Worm (Caenorhabditis elegans) whole organism, L4 larva: ENCODE measurements around the gene F22H10.2.

Experiments used
- D1046.2 ChIP-seq: fragments of 200-800 bp; sonication (Bioruptor generic); IDR thresholded peaks from 2 replicates; pipeline ENCODE4 v1.3.6; 2022; ENCODE audit warnings: missing genetic modification characterization, missing compliant biosample characterization
- F10B5.3 ChIP-seq: sonication (generic microtip); optimal IDR thresholded peaks from 2 replicates; lab custom pipeline; 2016; ENCODE audit warnings: mild to moderate bottlenecking, missing genetic modification characterization, missing compliant biosample characterization
- F26F4.8 ChIP-seq: fragments of 200-800 bp; sonication (Bioruptor generic); conservative IDR thresholded peaks from 2 replicates; pipeline ENCODE4 v1.3.6; 2022; ENCODE audit warnings: missing genetic modification characterization, missing compliant biosample characterization
- F44E2.7 ChIP-seq: fragments of 200-800 bp; sonication (Bioruptor generic); IDR thresholded peaks from 2 replicates; pipeline ENCODE4 v2.1.2; 2022; ENCODE audit warnings: missing genetic modification characterization, missing compliant biosample characterization
- T20F7.1 ChIP-seq: fragments of 200-800 bp; sonication (Bioruptor generic); optimal IDR thresholded peaks from 2 replicates; lab custom pipeline; 2018; ENCODE audit warnings: mild to moderate bottlenecking, missing genetic modification characterization, missing compliant biosample characterization
- Y105C5A.15 ChIP-seq: fragments of 200-800 bp; sonication (Bioruptor generic); IDR thresholded peaks from 2 replicates; pipeline ENCODE4 v1.3.6; 2022; ENCODE audit warnings: missing genetic modification characterization, missing compliant biosample characterization
- ZK337.2 ChIP-seq: fragments of 200-800 bp; sonication (Bioruptor generic); IDR thresholded peaks from 2 replicates; pipeline ENCODE4 v1.3.6; 2022; ENCODE audit warnings: missing genetic modification reagents, missing genetic modification characterization, missing compliant biosample characterization
- ZK546.5 ChIP-seq, 2 experiments: sonication (generic microtip); optimal IDR thresholded peaks; 2 replicates each; lab custom pipeline; 2017; ENCODE audit warnings: missing biosample characterization in 2 of 2, missing genetic modification characterization in 2 of 2
- aha-1 ChIP-seq: fragments of 150-350 bp; peaks from one replicate; lab custom pipeline; 2014; ENCODE audit warnings: missing biosample characterization, missing genetic modification characterization
- arid-1 ChIP-seq: fragments of 200-800 bp; sonication (Bioruptor generic); conservative IDR thresholded peaks from 2 replicates; pipeline ENCODE4 v1.3.6; 2022; ENCODE audit warnings: missing genetic modification reagents, missing genetic modification characterization, missing compliant biosample characterization
- attf-4 ChIP-seq: sonication (generic microtip); optimal IDR thresholded peaks from 3 replicates; lab custom pipeline; 2017; ENCODE audit warnings: missing biosample characterization, missing genetic modification characterization
- ceh-28 ChIP-seq: fragments of 150-350 bp; optimal IDR thresholded peaks from 2 replicates; lab custom pipeline; 2014; ENCODE audit warnings: missing biosample characterization, missing genetic modification reagents, missing genetic modification characterization
- ceh-44 ChIP-seq: fragments of 200-800 bp; sonication (Bioruptor generic); IDR thresholded peaks from 2 replicates; pipeline ENCODE4 v1.3.6; 2022; ENCODE audit warnings: missing genetic modification reagents, missing genetic modification characterization, missing compliant biosample characterization
- ceh-82 ChIP-seq: sonication (generic microtip); optimal IDR thresholded peaks from 2 replicates; lab custom pipeline; 2017; ENCODE audit warnings: missing biosample characterization, missing genetic modification characterization
- cey-2 ChIP-seq: sonication (generic microtip); optimal IDR thresholded peaks from 3 replicates; lab custom pipeline; 2017; ENCODE audit warnings: missing genetic modification characterization, mild to moderate bottlenecking, missing compliant biosample characterization, antibody characterized with exemption, borderline replicate concordance; ENCODE audit not compliant: insufficient read depth
- daf-19 ChIP-seq: fragments of 200-800 bp; sonication (Bioruptor generic); conservative IDR thresholded peaks from 2 replicates; pipeline ENCODE4 v1.3.6; 2022; ENCODE audit warnings: missing genetic modification characterization, missing compliant biosample characterization
- dmd-6 ChIP-seq: fragments of 200-800 bp; sonication (Bioruptor generic); IDR thresholded peaks from 2 replicates; pipeline ENCODE4 v1.3.6; 2022; ENCODE audit warnings: missing genetic modification reagents, missing genetic modification characterization, missing compliant biosample characterization
- duxl-1 ChIP-seq: sonication (generic microtip); optimal IDR thresholded peaks from 2 replicates; lab custom pipeline; 2016; ENCODE audit warnings: mild to moderate bottlenecking, missing genetic modification characterization, moderate library complexity, missing compliant biosample characterization; ENCODE audit not compliant: poor library complexity
- dve-1 ChIP-seq: sonication (generic microtip); optimal IDR thresholded peaks from 2 replicates; lab custom pipeline; 2017; ENCODE audit warnings: antibody characterized with exemption, mild to moderate bottlenecking, missing genetic modification characterization, missing compliant biosample characterization; ENCODE audit not compliant: insufficient read depth
- fkh-10 ChIP-seq: fragments of 150-350 bp; optimal IDR thresholded peaks from 2 replicates; lab custom pipeline; 2014; ENCODE audit warnings: missing biosample characterization, missing genetic modification reagents, missing genetic modification characterization
- fos-1 ChIP-seq: fragments of 150-350 bp; optimal IDR thresholded peaks from 2 replicates; lab custom pipeline; 2014; ENCODE audit warnings: missing biosample characterization, missing genetic modification characterization
- gei-8 ChIP-seq: fragments of 200-800 bp; sonication (Bioruptor generic); optimal IDR thresholded peaks from 2 replicates; lab custom pipeline; 2018; ENCODE audit warnings: mild to moderate bottlenecking, missing genetic modification characterization, missing compliant biosample characterization
- hlh-30 ChIP-seq: sonication (generic microtip); optimal IDR thresholded peaks from 2 replicates; lab custom pipeline; 2017; ENCODE audit warnings: antibody characterized with exemption, mild to moderate bottlenecking, missing genetic modification characterization, missing compliant biosample characterization; ENCODE audit not compliant: insufficient read depth
- hmg-1.1 ChIP-seq: fragments of 200-800 bp; sonication (Bioruptor generic); IDR thresholded peaks from 2 replicates; pipeline ENCODE4 v1.3.6; 2022; ENCODE audit warnings: missing genetic modification reagents, missing genetic modification characterization, missing compliant biosample characterization
- jun-1 ChIP-seq: fragments of 150-350 bp; optimal IDR thresholded peaks from 2 replicates; lab custom pipeline; 2014; ENCODE audit warnings: missing biosample characterization, missing genetic modification reagents, missing genetic modification characterization
- lin-1 ChIP-seq: fragments of 200-800 bp; sonication (Bioruptor generic); IDR thresholded peaks from 2 replicates; pipeline ENCODE4 v1.3.6; 2022; ENCODE audit warnings: missing genetic modification reagents, missing genetic modification characterization, missing compliant biosample characterization
- lin-15B ChIP-seq: fragments of 150-350 bp; sonication (generic microtip); optimal IDR thresholded peaks from 3 replicates; lab custom pipeline; 2014; ENCODE audit warnings: missing biosample characterization, missing genetic modification characterization
- lin-38 ChIP-seq: fragments of 200-800 bp; sonication (Bioruptor generic); IDR thresholded peaks from 2 replicates; pipeline ENCODE4 v1.3.6; 2022; ENCODE audit warnings: missing genetic modification reagents, missing genetic modification characterization, missing compliant biosample characterization
- lsy-2 ChIP-seq, 2 experiments: fragments of 150-350 bp in 1 of 2; sonication (generic microtip) in 1 of 2; optimal IDR thresholded peaks; 2 replicates each; lab custom pipeline; 2014 to 2017; ENCODE audit warnings: missing biosample characterization in 2 of 2, missing genetic modification characterization in 2 of 2
- madf-5 ChIP-seq, 2 experiments: fragments of 200-800 bp; sonication (Bioruptor generic); IDR thresholded peaks; 2 replicates each; pipeline ENCODE4 v1.3.6; 2022; ENCODE audit warnings: missing compliant biosample characterization in 2 of 2, missing genetic modification characterization in 2 of 2
- mdt-29 ChIP-seq: fragments of 200-800 bp; sonication (Bioruptor generic); IDR thresholded peaks from 2 replicates; pipeline ENCODE4 v1.3.6; 2022; ENCODE audit warnings: missing genetic modification reagents, missing genetic modification characterization, missing compliant biosample characterization
- mes-2 ChIP-seq: sonication (generic microtip); optimal IDR thresholded peaks from 2 replicates; lab custom pipeline; 2016; ENCODE audit warnings: missing genotype, mild to moderate bottlenecking, missing genetic modification characterization, missing compliant biosample characterization; ENCODE audit not compliant: poor library complexity, severe bottlenecking
- nhr-10 ChIP-seq: fragments of 150-350 bp; optimal IDR thresholded peaks from 2 replicates; lab custom pipeline; 2014; ENCODE audit warnings: missing biosample characterization, missing genetic modification characterization
- nhr-11 ChIP-seq: fragments of 150-350 bp; optimal IDR thresholded peaks from 2 replicates; lab custom pipeline; 2014; ENCODE audit warnings: missing biosample characterization, missing genetic modification characterization
- nhr-237 ChIP-seq: sonication (generic microtip); optimal IDR thresholded peaks from 2 replicates; lab custom pipeline; 2017; ENCODE audit warnings: missing biosample characterization, missing genetic modification characterization
- nhr-25 ChIP-seq: sonication (generic microtip); optimal IDR thresholded peaks from 2 replicates; lab custom pipeline; 2017; ENCODE audit warnings: missing genetic modification characterization, mild to moderate bottlenecking, missing compliant biosample characterization, antibody characterized with exemption, moderate library complexity, borderline replicate concordance; ENCODE audit not compliant: insufficient read depth
- nhr-41 ChIP-seq: fragments of 200-800 bp; sonication (Bioruptor generic); IDR thresholded peaks from 2 replicates; pipeline ENCODE4 v1.3.6; 2022; ENCODE audit warnings: missing genetic modification reagents, missing genetic modification characterization, missing compliant biosample characterization
- nhr-42 ChIP-seq: fragments of 200-800 bp; sonication (Bioruptor generic); IDR thresholded peaks from 2 replicates; pipeline ENCODE4 v1.3.6; 2022; ENCODE audit warnings: missing genetic modification characterization, missing compliant biosample characterization
- nhr-48 ChIP-seq: sonication (generic microtip); optimal IDR thresholded peaks from 2 replicates; lab custom pipeline; 2016; ENCODE audit warnings: mild to moderate bottlenecking, missing genetic modification characterization, missing compliant biosample characterization
- nhr-76 ChIP-seq: fragments of 150-350 bp; optimal IDR thresholded peaks from 2 replicates; lab custom pipeline; 2014; ENCODE audit warnings: missing biosample characterization, missing genetic modification characterization
- php-3 ChIP-seq: fragments of 200-800 bp; sonication (Bioruptor generic); IDR thresholded peaks from 2 replicates; pipeline ENCODE4 v1.3.6; 2022; ENCODE audit warnings: missing genetic modification reagents, missing genetic modification characterization, missing compliant biosample characterization
- rbr-2 ChIP-seq: sonication (generic microtip); optimal IDR thresholded peaks from 2 replicates; lab custom pipeline; 2016; ENCODE audit warnings: missing genotype, missing genetic modification characterization, missing compliant biosample characterization
- saeg-2 ChIP-seq: fragments of 200-800 bp; sonication (Bioruptor generic); IDR thresholded peaks from 2 replicates; pipeline ENCODE4 v1.3.6; 2022; ENCODE audit warnings: missing genetic modification reagents, missing genetic modification characterization, missing compliant biosample characterization
- skn-1 ChIP-seq: fragments of 150-350 bp; optimal IDR thresholded peaks from 2 replicates; lab custom pipeline; 2014; ENCODE audit warnings: missing biosample characterization, missing genetic modification characterization
- spr-1 ChIP-seq: sonication (generic microtip); optimal IDR thresholded peaks from 2 replicates; lab custom pipeline; 2016; ENCODE audit warnings: mild to moderate bottlenecking, missing genetic modification characterization, missing compliant biosample characterization
- tra-1 ChIP-seq: fragments of 200-800 bp; sonication (Bioruptor generic); IDR thresholded peaks from 2 replicates; pipeline ENCODE4 v1.3.6; 2022; ENCODE audit warnings: missing genetic modification reagents, missing genetic modification characterization, missing compliant biosample characterization
- unc-39 ChIP-seq: sonication (generic microtip); optimal IDR thresholded peaks from 2 replicates; lab custom pipeline; 2017; ENCODE audit warnings: missing biosample characterization, missing genetic modification characterization
- zfp-2 ChIP-seq: sonication (generic microtip); optimal IDR thresholded peaks from 2 replicates; lab custom pipeline; 2016; ENCODE audit warnings: mild to moderate bottlenecking, missing genetic modification characterization, missing compliant biosample characterization
- zfp-3 ChIP-seq: fragments of 200-800 bp; sonication (Bioruptor generic); conservative IDR thresholded peaks from 2 replicates; pipeline ENCODE4 v1.3.6; 2022; ENCODE audit warnings: missing genetic modification reagents, missing genetic modification characterization, missing compliant biosample characterization
- zip-11 ChIP-seq: fragments of 200-800 bp; sonication (Bioruptor generic); IDR thresholded peaks from 2 replicates; pipeline ENCODE4 v1.3.6; 2022; ENCODE audit warnings: missing genetic modification characterization, missing compliant biosample characterization

Gene F22H10.2

DNA sequence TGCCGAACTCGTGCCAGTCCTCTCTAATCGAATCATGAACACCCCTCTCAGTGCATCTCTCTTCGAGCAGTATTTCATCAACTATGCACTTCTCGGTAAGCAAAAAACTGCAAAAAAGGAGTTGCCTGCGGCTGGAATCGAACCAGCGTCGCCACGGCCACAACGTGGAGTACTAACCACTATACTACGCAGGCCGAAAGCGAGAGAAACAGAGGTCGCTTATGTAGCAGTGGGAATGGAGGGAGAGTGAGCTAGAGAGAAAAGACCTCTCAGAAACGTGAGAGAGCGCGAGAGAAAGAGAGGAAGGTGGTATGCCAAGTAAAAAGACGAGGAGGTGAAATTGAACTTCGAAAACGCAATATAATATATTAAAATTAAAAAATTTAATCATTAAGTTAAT, 44.6 kb upstream of the F22H10.2 start (continued):
- TF ChIP-seq nhr-41 (GFP tag; lab: Robert Waterston, UW) (peak; percentile 75; the same call in 1 of the 2 replicates), D1046.2 (GFP tag; lab: Robert Waterston, UW) (peak; percentile 90), fos-1 (tag; lab: Kevin White, UChicago) (no peak), zfp-3 (GFP tag; lab: Robert Waterston, UW) (0 out of 2 replicates have a peak, but pooled peaks have one; percentile 47), ZK337.2 (GFP tag; lab: Robert Waterston, UW) (peak; percentile 57; the same call in 1 of the 2 replicates), ceh-44 (GFP tag; lab: Robert Waterston, UW) (peak; percentile 85), cey-2 (tag; lab: Kevin White, UChicago) (no peak), zip-11 (GFP tag; lab: Robert Waterston, UW) (no peak), madf-5 (GFP tag; IDR thresholded peaks at IDR 0.05; lab: Robert Waterston, UW) (peak; percentile 72 to 92; a peak in 2 of 4 replicates), attf-4 (tag; lab: Kevin White, UChicago) (no peak), daf-19 (GFP tag; lab: Robert Waterston, UW) (no peak; the same call in 1 of the 2 replicates), nhr-48 (tag; lab: Kevin White, UChicago) (peak; percentile 74), hlh-30 (tag; lab: Kevin White, UChicago) (peak; percentile 79), ceh-28 (no peak), Y105C5A.15 (GFP tag; lab: Robert Waterston, UW) (peak; percentile 80; the same call in 1 of the 2 replicates), T20F7.1 (GFP tag; lab: Kevin White, UChicago) (peak; percentile 65), nhr-25 (tag; lab: Kevin White, UChicago) (no peak), lin-38 (GFP tag; lab: Robert Waterston, UW) (peak; percentile 81), dve-1 (peak; percentile 78), fkh-10 (GFP tag; lab: Kevin White, UChicago) (peak; percentile 72), unc-39 (tag; lab: Kevin White, UChicago) (no peak), skn-1 (no peak), F26F4.8 (peak; percentile 61; the same call in 1 of the 2 replicates), nhr-76 (tag; lab: Kevin White, UChicago) (no peak), mdt-29 (GFP tag; lab: Robert Waterston, UW) (peak; percentile 70; the same call in 1 of the 2 replicates), nhr-11 (tag; lab: Kevin White, UChicago) (peak; percentile 79), ceh-82 (tag; lab: Kevin White, UChicago) (no peak), F10B5.3 (tag; lab: Kevin White, UChicago) (peak; percentile 35), tra-1 (peak; percentile 88), rbr-2 (tag; lab: Kevin White, UChicago) (peak; percentile 84), nhr-237 (tag; lab: Kevin White, UChicago) (no peak), zfp-2 (tag; lab: Kevin White, UChicago) (peak; percentile 31), F44E2.7 (GFP tag; lab: Robert Waterston, UW) (no peak), lin-15B (tag; lab: Kevin White, UChicago) (no peak), spr-1 (peak; percentile 76), lin-1 (GFP tag; lab: Robert Waterston, UW) (peak; percentile 65; the same call in 1 of the 2 replicates), saeg-2 (GFP tag; lab: Robert Waterston, UW) (peak; percentile 59; the same call in 1 of the 2 replicates), dmd-6 (peak; percentile 79), php-3 (GFP tag; lab: Robert Waterston, UW) (peak; percentile 41), jun-1 (tag; lab: Kevin White, UChicago) (peak; percentile 59), mes-2 (peak; percentile 89), nhr-10 (tag; lab: Kevin White, UChicago) (peak; percentile 14), lsy-2 (tag; optimal IDR thresholded peaks at IDR 0.05; lab: Kevin White, UChicago) (peak; percentile 42 to 67), hmg-1.1 (GFP tag; lab: Robert Waterston, UW) (peak; percentile 97), aha-1 (tag; lab: Kevin White, UChicago) (peak; percentile 96), nhr-42 (GFP tag; lab: Robert Waterston, UW) (peak; percentile 80), gei-8 (peak; percentile 77), duxl-1 (peak; percentile 79), arid-1 (peak; percentile 73), ZK546.5 (tag; optimal IDR thresholded peaks at IDR 0.05; lab: Kevin White, UChicago) (no peak)
